Worm (Caenorhabditis elegans): ENCODE data around the gene F14D2.5.

F14D2.5 gene

DNA sequence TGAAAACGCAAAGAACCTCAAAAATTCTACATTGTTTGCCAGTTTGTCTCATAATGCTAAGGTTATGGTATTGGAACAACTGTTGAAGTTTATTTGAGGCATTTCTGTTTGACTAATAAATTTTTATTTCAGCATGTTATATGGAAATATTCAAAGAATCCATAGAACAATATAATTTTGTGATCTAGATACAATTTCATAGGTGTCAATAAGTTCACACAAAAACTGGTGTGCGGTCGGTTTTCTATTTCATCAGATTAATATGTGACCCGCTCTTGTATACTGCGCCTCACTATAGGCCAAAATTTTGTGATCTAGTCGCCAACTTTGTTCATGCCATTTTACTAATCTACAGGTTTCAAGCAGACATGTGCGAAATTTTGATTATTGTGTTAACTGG, 40.9 kb upstream of the F14D2.5 start, which contains the start of gene btb-22:
Gene btb-22 (plus strand): TSS at position 301 of the 400 bp plus-strand sequence.
- TF ChIP-seq lin-13 (GFP tag; optimal IDR thresholded peaks at IDR 0.05) (no peak), efl-1 (optimal IDR thresholded peaks at IDR 0.05) (no peak), efl-1 (GFP tag; optimal IDR thresholded peaks at IDR 0.05 in 1 of 2) (peak in 1 of 2 experiments; percentile 66)

DNA sequence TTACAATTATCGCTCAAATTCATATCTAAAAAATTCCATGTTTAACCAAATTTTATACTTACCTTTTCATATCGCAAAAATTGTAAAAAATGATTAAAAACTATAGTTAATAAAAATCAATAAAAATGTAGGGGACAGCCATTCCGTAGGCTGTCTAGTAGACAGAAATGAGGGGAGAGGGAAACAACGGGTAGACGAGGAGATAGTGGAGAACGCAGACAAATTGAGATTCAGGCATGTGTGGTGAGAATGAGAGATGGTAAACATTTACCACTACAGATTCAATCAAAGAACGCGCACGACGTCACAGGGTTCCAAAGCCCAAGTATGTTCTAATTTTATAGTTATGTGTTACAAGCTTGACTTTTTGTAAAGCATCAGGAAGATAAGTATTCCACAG, 36.8 kb upstream of the F14D2.5 start:
- TF ChIP-seq mab-9 (GFP tag; IDR thresholded peaks at IDR 0.05) (no peak), nhr-90 (tag; optimal IDR thresholded peaks at IDR 0.05; ENCODE audit: poor library complexity) (no peak), snu-23 (GFP tag; optimal IDR thresholded peaks at IDR 0.05) (peak; percentile 33), efl-3 (GFP tag; optimal IDR thresholded peaks at IDR 0.05) (no peak), efl-1 (optimal IDR thresholded peaks at IDR 0.05) (peak; percentile 12 to 16), efl-1 (GFP tag; optimal IDR thresholded peaks at IDR 0.05 in 1 of 2) (peak in 1 of 2 experiments; percentile 14), elt-3 (tag; optimal IDR thresholded peaks at IDR 0.05) (peak in 1 of 6 experiments; percentile 4), nhr-19 (GFP tag; conservative IDR thresholded peaks at IDR 0.05) (peak; percentile 56), fkh-8 (tag; optimal IDR thresholded peaks at IDR 0.05) (no peak), C16A3.4 (tag; optimal IDR thresholded peaks at IDR 0.05) (no peak), nhr-71 (tag; optimal IDR thresholded peaks at IDR 0.05) (peak; percentile 10), nhr-47 (tag; optimal IDR thresholded peaks at IDR 0.05) (peak; percentile 16), aly-2 (tag; optimal IDR thresholded peaks at IDR 0.05) (no peak), lsy-2 (tag; optimal IDR thresholded peaks at IDR 0.05) (peak in 1 of 2 experiments; percentile 23), jun-1 (tag; optimal IDR thresholded peaks at IDR 0.05) (no peak), lin-14 (GFP tag; optimal IDR thresholded peaks at IDR 0.05) (peak; percentile 45), alr-1 (tag; optimal IDR thresholded peaks at IDR 0.05; ENCODE audit: borderline replicate concordance) (no peak), nhr-85 (tag) (peak; percentile 75), lin-39 (tag; optimal IDR thresholded peaks at IDR 0.05) (no peak), nhr-77 (tag; optimal IDR thresholded peaks at IDR 0.05) (no peak), blmp-1 (tag; optimal IDR thresholded peaks at IDR 0.05) (no peak)

DNA sequence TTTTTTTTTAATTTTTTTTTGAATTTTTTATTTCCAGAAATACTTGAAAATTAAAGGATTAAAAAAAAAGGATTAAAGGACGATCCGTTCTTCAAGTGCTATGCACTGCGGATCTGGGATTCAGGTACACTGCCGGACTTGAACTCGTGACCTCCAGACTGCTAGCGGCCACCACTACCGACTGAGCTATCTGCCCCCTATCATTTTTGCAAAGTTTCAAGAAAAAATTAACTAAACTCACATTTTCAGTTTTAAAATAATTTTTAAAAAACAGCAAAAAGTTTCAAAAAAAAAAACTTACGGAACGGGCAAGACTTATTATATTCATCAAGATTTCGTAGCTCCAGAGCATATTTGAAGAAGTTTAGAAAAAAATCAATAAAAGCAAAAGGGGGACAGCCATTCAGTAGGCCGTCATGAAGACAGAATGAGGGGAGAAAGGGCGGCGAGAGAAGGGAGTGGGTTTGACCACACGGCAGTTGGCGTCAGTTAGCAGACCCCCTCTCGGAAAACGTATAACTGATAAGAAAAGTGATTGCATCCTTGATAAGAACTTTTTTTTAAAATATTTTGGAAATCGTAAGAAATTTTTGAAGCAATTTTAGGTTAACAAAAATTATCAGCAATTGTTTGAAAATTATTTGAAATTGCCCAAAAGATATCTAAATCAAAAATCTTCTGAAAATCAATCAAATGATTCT, 29.2 kb upstream of the F14D2.5 start:
- no peak for TF ChIP-seq nhr-77 (tag; optimal IDR thresholded peaks at IDR 0.05)
- TF ChIP-seq F16B12.6 (tag; optimal IDR thresholded peaks at IDR 0.05): no peak
- TF ChIP-seq snpc-4 (tag; optimal IDR thresholded peaks at IDR 0.05): no peak
- TF ChIP-seq egl-27 (tag; optimal IDR thresholded peaks at IDR 0.05): no peak
- no peak for TF ChIP-seq tlp-1 (tag; optimal IDR thresholded peaks at IDR 0.05)
- peak; percentile 16 for TF ChIP-seq rnt-1 (tag; optimal IDR thresholded peaks at IDR 0.05)
- no peak for TF ChIP-seq C04F5.9 (tag; optimal IDR thresholded peaks at IDR 0.05)
- no peak for TF ChIP-seq unc-86 (tag; optimal IDR thresholded peaks at IDR 0.05)
- no peak for TF ChIP-seq mab-9 (GFP tag; IDR thresholded peaks at IDR 0.05)
- TF ChIP-seq elt-2 (tag; optimal IDR thresholded peaks at IDR 0.05): peak; percentile 50

DNA sequence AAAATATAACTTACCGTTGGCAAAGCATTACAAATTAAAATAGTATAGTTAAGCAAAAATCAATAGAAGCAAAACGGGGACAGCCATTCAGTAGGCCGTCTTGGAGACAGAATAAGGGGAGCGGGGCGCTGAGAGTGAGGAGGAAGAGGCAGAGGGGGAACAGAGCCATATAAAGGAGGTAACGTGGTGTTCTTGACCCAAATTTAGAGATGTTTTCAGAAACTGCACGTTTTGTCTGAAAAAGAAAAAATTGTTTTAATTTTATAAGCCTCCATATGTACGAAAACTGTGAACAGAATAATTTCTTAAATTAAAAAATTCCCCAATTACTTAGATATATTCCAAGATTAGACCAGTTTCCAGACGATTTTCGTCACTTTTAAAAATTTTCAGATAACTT, 26.9 kb upstream of the F14D2.5 start, which contains the start of gene F39E9.6:
Gene F39E9.6 (minus strand): TSS at position 101 of the 400 bp plus-strand sequence.
- TF ChIP-seq mdl-1 (tag; optimal IDR thresholded peaks at IDR 0.05) (no peak), nhr-77 (tag; optimal IDR thresholded peaks at IDR 0.05) (no peak), dpl-1 (GFP tag; optimal IDR thresholded peaks at IDR 0.05) (no peak), swsn-7 (tag; optimal IDR thresholded peaks at IDR 0.05) (no peak), elt-2 (tag; optimal IDR thresholded peaks at IDR 0.05) (no peak), tbx-2 (tag; optimal IDR thresholded peaks at IDR 0.05) (no peak), fos-1 (tag; optimal IDR thresholded peaks at IDR 0.05) (no peak), elt-3 (tag; optimal IDR thresholded peaks at IDR 0.05) (no peak), tlp-1 (tag; optimal IDR thresholded peaks at IDR 0.05) (no peak), nhr-20 (tag; optimal IDR thresholded peaks at IDR 0.05) (no peak), ceh-8 (GFP tag; optimal IDR thresholded peaks at IDR 0.05) (no peak)
